Fruit fly (Drosophila melanogaster): ENCODE measurements around the gene Tyler.
A peak's percentile ranks its signal among the peaks of the same experiment; 100 is the strongest.

Gene Tyler

dm6 chrX:19597684-19598363, 13.5 kb upstream of the Tyler start, which contains the start of gene RpS10b (continued):
- TF ChIP-seq Hr39 (GFP tag; optimal IDR thresholded peaks at IDR 0.05): peak; percentile 77
- TF ChIP-seq fd85E (GFP tag; optimal IDR thresholded peaks at IDR 0.05): peak; percentile 62
- peak; percentile 86 to 95 for TF ChIP-seq ss (GFP tag; optimal IDR thresholded peaks at IDR 0.05)
- peak; percentile 79 for TF ChIP-seq acj6 (GFP tag; optimal IDR thresholded peaks at IDR 0.05)
- peak; percentile 80 for TF ChIP-seq CG11762 (GFP tag; optimal IDR thresholded peaks at IDR 0.05; ENCODE audit: insufficient read depth)
- peak; percentile 81 for TF ChIP-seq CG10669 (GFP tag; optimal IDR thresholded peaks at IDR 0.05)
- TF ChIP-seq spab (GFP tag; optimal IDR thresholded peaks at IDR 0.05): peak; percentile 63
- peak; percentile 84 for TF ChIP-seq cyc (GFP tag; optimal IDR thresholded peaks at IDR 0.05)
- TF ChIP-seq fd59A (GFP tag; optimal IDR thresholded peaks at IDR 0.05): peak; percentile 74
- TF ChIP-seq CG6276 (GFP tag; optimal IDR thresholded peaks at IDR 0.05): peak; percentile 39
- TF ChIP-seq topi (GFP tag; optimal IDR thresholded peaks at IDR 0.05): peak; percentile 89
- peak; percentile 94 for TF ChIP-seq Eip78C (GFP tag)
- TF ChIP-seq Hr38 (GFP tag; optimal IDR thresholded peaks at IDR 0.05): no peak
- TF ChIP-seq CG1621 (tag; optimal IDR thresholded peaks at IDR 0.05): peak; percentile 73
- TF ChIP-seq CG31627 (GFP tag; optimal IDR thresholded peaks at IDR 0.05): peak; percentile 77
- peak; percentile 74 for TF ChIP-seq CG8319 (GFP tag; optimal IDR thresholded peaks at IDR 0.05)
- TF ChIP-seq CG16779 (tag; optimal IDR thresholded peaks at IDR 0.05): peak; percentile 86

dm6 chrX:19598503-19598902, 12.8 kb upstream of the Tyler start:
- TF ChIP-seq dsx (GFP tag; optimal IDR thresholded peaks at IDR 0.05; ENCODE audit: poor library complexity, severe bottlenecking): no peak
- TF ChIP-seq net (GFP tag; optimal IDR thresholded peaks at IDR 0.05): no peak
- TF ChIP-seq CG34406 (GFP tag; optimal IDR thresholded peaks at IDR 0.05): no peak
- TF ChIP-seq vri (GFP tag; optimal IDR thresholded peaks at IDR 0.05): no peak
- no peak for TF ChIP-seq lz (GFP tag; optimal IDR thresholded peaks at IDR 0.05)
- no peak for TF ChIP-seq ss (GFP tag; optimal IDR thresholded peaks at IDR 0.05)
- no peak for TF ChIP-seq CG1621 (tag; optimal IDR thresholded peaks at IDR 0.05)

dm6 chrX:19601644-19602043, 9.7 kb upstream of the Tyler start, which contains the start of gene CG14220:
Gene CG14220, minus strand, starts transcription at chrX:19601851.
- TF ChIP-seq CG7368 (GFP tag; optimal IDR thresholded peaks at IDR 0.05) (no peak), cyc (GFP tag; optimal IDR thresholded peaks at IDR 0.05) (no peak), CG6854 (GFP tag; optimal IDR thresholded peaks at IDR 0.05) (no peak), svp (GFP tag) (peak; percentile 22), fkh (GFP tag; optimal IDR thresholded peaks at IDR 0.05) (peak; percentile 2), Eip93F (GFP tag; optimal IDR thresholded peaks at IDR 0.05) (no peak), Hr38 (GFP tag; optimal IDR thresholded peaks at IDR 0.05) (no peak), CG6163 (GFP tag; IDR thresholded peaks at IDR 0.05) (no peak; the same call in 2 of the 3 replicates), Ets21C (GFP tag; optimal IDR thresholded peaks at IDR 0.05) (no peak), net (GFP tag; optimal IDR thresholded peaks at IDR 0.05) (no peak), CG8632 (GFP tag; optimal IDR thresholded peaks at IDR 0.05) (no peak), CG4318 (GFP tag; optimal IDR thresholded peaks at IDR 0.05) (no peak), CG6276 (GFP tag; optimal IDR thresholded peaks at IDR 0.05) (no peak), CG15336 (GFP tag; IDR thresholded peaks at IDR 0.05) (no peak), CG10631 (GFP tag; optimal IDR thresholded peaks at IDR 0.05) (no peak), Smox (GFP tag; optimal IDR thresholded peaks at IDR 0.05) (no peak), fd59A (GFP tag; optimal IDR thresholded peaks at IDR 0.05) (no peak), OdsH (GFP tag; optimal IDR thresholded peaks at IDR 0.05) (no peak), CG6808 (GFP tag; optimal IDR thresholded peaks at IDR 0.05) (no peak), Lpt (GFP tag; optimal IDR thresholded peaks at IDR 0.05) (no peak), CG3032 (tag; optimal IDR thresholded peaks at IDR 0.05) (peak; percentile 12), Blimp-1 (GFP tag; optimal IDR thresholded peaks at IDR 0.05) (no peak), Hr39 (GFP tag; optimal IDR thresholded peaks at IDR 0.05) (no peak)
